Worm (Caenorhabditis elegans): ENCODE results near the gene F43C9.2.

The F43C9.2 gene

ce11 chrX:4783117-4783775 is at the start of gene F43C9.2:
Gene F43C9.2 (plus strand): TSS chrX:4783613.
- no peak for TF ChIP-seq ets-5 (GFP tag; IDR thresholded peaks at IDR 0.05)
- no peak for TF ChIP-seq sptf-1 (tag; optimal IDR thresholded peaks at IDR 0.05)
- TF ChIP-seq elt-3 (tag; optimal IDR thresholded peaks at IDR 0.05): peak in 1 of 6 experiments; percentile 46
- peak; percentile 79 for TF ChIP-seq nhr-85 (tag)
- TF ChIP-seq blmp-1 (tag; optimal IDR thresholded peaks at IDR 0.05): peak; percentile 27
- no peak for TF ChIP-seq swsn-7 (tag; optimal IDR thresholded peaks at IDR 0.05)
- peak in 1 of 2 experiments; percentile 47 for TF ChIP-seq lin-35 (GFP tag; optimal IDR thresholded peaks at IDR 0.05)
- peak; percentile 46 for TF ChIP-seq mep-1 (tag; optimal IDR thresholded peaks at IDR 0.05)
- TF ChIP-seq nhr-20 (tag; optimal IDR thresholded peaks at IDR 0.05): peak; percentile 16
- no peak for TF ChIP-seq nhr-19 (GFP tag; conservative IDR thresholded peaks at IDR 0.05)
- no peak for TF ChIP-seq ceh-8 (GFP tag; optimal IDR thresholded peaks at IDR 0.05)
- no peak for TF ChIP-seq unc-86 (tag; optimal IDR thresholded peaks at IDR 0.05)

DNA sequence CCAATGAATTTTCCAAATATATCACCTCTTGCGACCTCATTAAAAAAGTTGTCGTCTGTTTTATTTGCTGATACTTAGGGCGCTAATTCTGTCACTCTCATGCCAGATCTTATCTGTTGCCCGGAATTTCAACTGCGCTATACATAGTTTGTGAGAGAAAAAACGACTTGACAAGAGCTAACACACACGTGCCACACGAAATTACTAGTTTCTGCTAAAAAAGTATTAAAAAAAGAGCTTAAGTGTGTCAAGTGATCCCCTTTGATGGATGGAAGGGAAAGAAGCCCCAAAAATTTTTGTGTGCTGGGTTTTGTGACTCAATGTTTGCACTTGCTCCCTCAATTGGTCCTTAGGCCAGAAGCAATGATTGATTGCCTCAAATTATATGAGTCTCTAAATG is 42.8 kb upstream of the F43C9.2 start:
- TF ChIP-seq lin-14 (GFP tag; optimal IDR thresholded peaks at IDR 0.05) (peak; percentile 9), mab-9 (GFP tag; IDR thresholded peaks at IDR 0.05) (peak; percentile 54; the same call in 1 of the 2 replicates), fkh-4 (tag; optimal IDR thresholded peaks at IDR 0.05; ENCODE audit: borderline replicate concordance) (no peak)

ce11 chrX:4742285-4742684 is 41.1 kb upstream of the F43C9.2 start:
- no peak for TF ChIP-seq fos-1 (tag; optimal IDR thresholded peaks at IDR 0.05)
- no peak for TF ChIP-seq elt-2 (tag; optimal IDR thresholded peaks at IDR 0.05)
- TF ChIP-seq ceh-63 (GFP tag; optimal IDR thresholded peaks at IDR 0.05): no peak
- TF ChIP-seq lin-14 (GFP tag; optimal IDR thresholded peaks at IDR 0.05): peak; percentile 35
- no peak for TF ChIP-seq unc-30 (tag; optimal IDR thresholded peaks at IDR 0.05)

ce11 chrX:4744037-4744436 is 39.4 kb upstream of the F43C9.2 start:
- TF ChIP-seq fkh-4 (tag; optimal IDR thresholded peaks at IDR 0.05; ENCODE audit: borderline replicate concordance) (no peak), lin-15B (tag; optimal IDR thresholded peaks at IDR 0.05) (no peak), sox-4 (tag; optimal IDR thresholded peaks at IDR 0.05) (no peak), ceh-82 (tag; optimal IDR thresholded peaks at IDR 0.05) (no peak), fos-1 (tag; optimal IDR thresholded peaks at IDR 0.05) (no peak), nhr-237 (tag; optimal IDR thresholded peaks at IDR 0.05) (no peak), isw-1 (GFP tag; IDR thresholded peaks at IDR 0.05) (no peak), unc-130 (tag; optimal IDR thresholded peaks at IDR 0.05) (no peak), rnt-1 (tag; optimal IDR thresholded peaks at IDR 0.05) (no peak), mdl-1 (tag; optimal IDR thresholded peaks at IDR 0.05) (no peak), fkh-10 (GFP tag; optimal IDR thresholded peaks at IDR 0.05) (no peak), Y116A8C.19 (tag; optimal IDR thresholded peaks at IDR 0.05; ENCODE audit: borderline replicate concordance) (no peak), pax-3 (tag; optimal IDR thresholded peaks at IDR 0.05) (no peak), ceh-90 (tag; optimal IDR thresholded peaks at IDR 0.05) (no peak)

- TF ChIP-seq C34B4.2 (tag; optimal IDR thresholded peaks at IDR 0.05): no peak
- no peak for TF ChIP-seq efl-1 (optimal IDR thresholded peaks at IDR 0.05)
- peak in 1 of 2 experiments; percentile 1 for TF ChIP-seq efl-1 (GFP tag; optimal IDR thresholded peaks at IDR 0.05 in 1 of 2)
- TF ChIP-seq elt-2 (tag; optimal IDR thresholded peaks at IDR 0.05): peak; percentile 19
- TF ChIP-seq lin-35 (GFP tag; optimal IDR thresholded peaks at IDR 0.05): peak in 1 of 2 experiments; percentile 4
Observed at ce11 chrX:4749080-4749479, 34.3 kb upstream of the F43C9.2 start, which contains the start of gene lon-2. Gene lon-2 (minus strand): TSS chrX:4749083.

Measured in whole organism, L1 larva.